Fruit fly (Drosophila melanogaster): ENCODE measurements around the gene Cdc16.

DNA sequence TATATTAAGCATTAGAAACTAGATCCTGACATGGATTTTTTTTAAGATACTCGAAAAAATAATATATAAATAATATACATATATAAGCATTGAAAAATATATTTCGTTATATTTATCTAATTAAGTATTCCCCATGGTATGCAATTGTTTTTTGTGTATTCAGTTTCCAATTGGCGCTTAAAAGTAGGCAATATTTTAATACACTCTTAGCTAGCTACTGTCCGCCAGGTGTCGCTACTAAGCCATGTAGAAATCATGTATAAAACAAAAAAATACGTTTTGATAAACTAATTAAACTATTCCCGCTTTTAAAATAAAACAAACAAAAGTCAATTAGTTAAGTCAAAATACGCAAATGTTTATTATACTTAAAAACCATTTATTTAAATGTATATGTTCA, 50.3 kb downstream of the Cdc16 start:
- TF ChIP-seq CG14711 (tag; optimal IDR thresholded peaks at IDR 0.05) (no peak), Mnt (GFP tag; optimal IDR thresholded peaks at IDR 0.05) (no peak), Crg-1 (GFP tag; optimal IDR thresholded peaks at IDR 0.05) (no peak), pad (GFP tag; optimal IDR thresholded peaks at IDR 0.05) (peak; percentile 6), bab1 (GFP tag; optimal IDR thresholded peaks at IDR 0.05) (peak; percentile 64), CG33017 (tag; optimal IDR thresholded peaks at IDR 0.05) (no peak), Clk (GFP tag; optimal IDR thresholded peaks at IDR 0.05) (no peak), kay (GFP tag; ENCODE audit: borderline replicate concordance) (no peak)
